Worm (Caenorhabditis elegans) whole organism, L2 larva: ENCODE results near the gene Y39A1C.1.

Experiments used
- R02D3.7 ChIP-seq: fragments of 150-350 bp; optimal IDR thresholded peaks from 2 replicates; lab custom pipeline; 2014; ENCODE audit warnings: missing biosample characterization, missing genetic modification characterization
- ZK546.5 ChIP-seq: sonication (generic microtip); optimal IDR thresholded peaks from 2 replicates; lab custom pipeline; 2017; ENCODE audit warnings: missing biosample characterization, missing genetic modification characterization
- alr-1 ChIP-seq: fragments of 150-350 bp; optimal IDR thresholded peaks from 2 replicates; lab custom pipeline; 2014; ENCODE audit warnings: missing biosample characterization, missing genetic modification characterization
- ama-1 ChIP-seq: fragments of 150-350 bp; optimal IDR thresholded peaks from 2 replicates; lab custom pipeline; 2018; ENCODE audit warnings: inconsistent platforms
- crh-2 ChIP-seq: sonication (generic microtip); optimal IDR thresholded peaks from 2 replicates; lab custom pipeline; 2017; ENCODE audit warnings: missing biosample characterization, missing genetic modification characterization
- elt-3 ChIP-seq: sonication (generic microtip); optimal IDR thresholded peaks from 2 replicates; lab custom pipeline; 2017; ENCODE audit warnings: missing biosample characterization, missing genetic modification characterization
- fos-1 ChIP-seq: fragments of 150-350 bp; optimal IDR thresholded peaks from 2 replicates; lab custom pipeline; 2014; ENCODE audit warnings: missing biosample characterization, missing genetic modification characterization
- lin-11 ChIP-seq: fragments of 150-350 bp; sonication (generic microtip); optimal IDR thresholded peaks from 2 replicates; lab custom pipeline; 2014; ENCODE audit warnings: missing biosample characterization, missing genetic modification characterization, inconsistent platforms, mixed read lengths
- lin-13 ChIP-seq: fragments of 150-350 bp; optimal IDR thresholded peaks from 2 replicates; lab custom pipeline; 2014; ENCODE audit warnings: missing biosample characterization, missing genetic modification reagents, missing genetic modification characterization
- nhr-11 ChIP-seq: fragments of 150-350 bp; optimal IDR thresholded peaks from 2 replicates; lab custom pipeline; 2014; ENCODE audit warnings: missing biosample characterization, missing genetic modification characterization
- nhr-23 ChIP-seq: fragments of 150-350 bp; optimal IDR thresholded peaks from 2 replicates; lab custom pipeline; 2014; ENCODE audit warnings: missing biosample characterization, missing genetic modification reagents, missing genetic modification characterization
- nhr-237 ChIP-seq: fragments of 150-350 bp; optimal IDR thresholded peaks from 2 replicates; lab custom pipeline; 2014; ENCODE audit warnings: missing biosample characterization, missing genetic modification characterization
- nhr-77 ChIP-seq: fragments of 150-350 bp; optimal IDR thresholded peaks from 2 replicates; lab custom pipeline; 2014; ENCODE audit warnings: missing biosample characterization, missing genetic modification characterization
- unc-39 ChIP-seq: fragments of 150-350 bp; optimal IDR thresholded peaks from 2 replicates; lab custom pipeline; 2014; ENCODE audit warnings: missing biosample characterization, missing genetic modification characterization

- TF ChIP-seq lin-11 (tag; lab: Kevin White, UChicago) (no peak), ama-1 (lab: Kevin White, UChicago) (no peak), crh-2 (tag; lab: Kevin White, UChicago) (no peak), alr-1 (tag; lab: Kevin White, UChicago) (no peak), R02D3.7 (tag; lab: Kevin White, UChicago) (no peak), elt-3 (tag; lab: Kevin White, UChicago) (no peak), nhr-23 (tag; lab: Kevin White, UChicago) (no peak), nhr-77 (tag; lab: Kevin White, UChicago) (no peak), ZK546.5 (tag; lab: Kevin White, UChicago) (no peak), unc-39 (tag; lab: Kevin White, UChicago) (no peak), fos-1 (no peak), nhr-11 (tag; lab: Kevin White, UChicago) (no peak), lin-13 (GFP tag; lab: Kevin White, UChicago) (no peak), nhr-237 (tag; lab: Kevin White, UChicago) (no peak)
Measured at ce11 chrIII:10877542-10877941, 22.3 kb downstream of the Y39A1C.1 start.
